Fruit fly (Drosophila melanogaster) whole organism, embryonic: ENCODE results near the gene CG7896.
A peak's percentile ranks its signal among the peaks of the same experiment; 100 is the strongest.

Experiments used
- Ada2b ChIP-seq: fragments of 200-800 bp; sonication (Bioruptor generic); IDR thresholded peaks from 2 replicates; pipeline ENCODE4 v1.3.6; 2022; ENCODE audit warnings: missing biosample characterization, missing genetic modification characterization
- Atf-2 ChIP-seq: fragments of 200-800 bp; sonication (Bioruptor generic); optimal IDR thresholded peaks from 2 replicates; lab custom pipeline; 2016; ENCODE audit warnings: missing biosample characterization, missing genetic modification characterization
- Bgb ChIP-seq: fragments of 200-800 bp; sonication (Bioruptor generic); IDR thresholded peaks from 2 replicates; pipeline ENCODE4 v1.3.6; 2022; ENCODE audit warnings: missing biosample characterization, missing genetic modification characterization; ENCODE audit not compliant: partially characterized antibody
- CG11456 ChIP-seq: fragments of 200-800 bp; sonication (Bioruptor generic); IDR thresholded peaks from 3 replicates; pipeline ENCODE4 v1.3.6; 2022; ENCODE audit warnings: missing biosample characterization, missing genetic modification characterization
- CG11504 ChIP-seq: fragments of 200-800 bp; sonication (Bioruptor generic); optimal IDR thresholded peaks from 3 replicates; lab custom pipeline; 2019; ENCODE audit warnings: missing biosample characterization, mild to moderate bottlenecking, missing genetic modification characterization, moderate library complexity
- CG12155 ChIP-seq: fragments of 200-800 bp; sonication (Bioruptor generic); optimal IDR thresholded peaks from 3 replicates; lab custom pipeline; 2016; ENCODE audit warnings: missing biosample characterization, missing genetic modification characterization
- CG12236 ChIP-seq: fragments of 200-800 bp; sonication (Bioruptor generic); optimal IDR thresholded peaks from 2 replicates; lab custom pipeline; 2016; ENCODE audit warnings: missing biosample characterization, missing genetic modification characterization
- CG1529 ChIP-seq: fragments of 200-800 bp; sonication (Bioruptor generic); optimal IDR thresholded peaks from 3 replicates; lab custom pipeline; 2018; ENCODE audit warnings: missing biosample characterization, missing genetic modification characterization
- CG15479 ChIP-seq: fragments of 200-800 bp; sonication (Bioruptor generic); optimal IDR thresholded peaks from 3 replicates; lab custom pipeline; 2019; ENCODE audit warnings: missing biosample characterization, mild to moderate bottlenecking, missing genetic modification characterization, moderate library complexity
- CG16815 ChIP-seq: fragments of 200-800 bp; sonication (Bioruptor generic); optimal IDR thresholded peaks from 3 replicates; lab custom pipeline; 2017; ENCODE audit warnings: missing biosample characterization, mild to moderate bottlenecking, missing genetic modification characterization
- CG17385 ChIP-seq: fragments of 200-800 bp; sonication (Bioruptor generic); optimal IDR thresholded peaks from 3 replicates; lab custom pipeline; 2018; ENCODE audit warnings: missing biosample characterization, mild to moderate bottlenecking, missing genetic modification characterization
- CG17829 ChIP-seq: fragments of 200-800 bp; optimal IDR thresholded peaks from 2 replicates; lab custom pipeline; 2019; ENCODE audit warnings: missing biosample characterization, mild to moderate bottlenecking, missing genetic modification characterization, moderate library complexity
- CG2120 ChIP-seq: fragments of 200-800 bp; sonication (Bioruptor generic); optimal IDR thresholded peaks from 3 replicates; lab custom pipeline; 2016; ENCODE audit warnings: missing biosample characterization, missing genetic modification characterization
- CG2129 ChIP-seq: fragments of 200-800 bp; sonication (Bioruptor generic); IDR thresholded peaks from 2 replicates; pipeline ENCODE4 v1.3.6; 2022; ENCODE audit warnings: missing biosample characterization, missing genetic modification characterization; ENCODE audit not compliant: partially characterized antibody
- CG31224 ChIP-seq: fragments of 200-800 bp; sonication (Bioruptor generic); IDR thresholded peaks from 2 replicates; pipeline ENCODE4 v1.3.6; 2022; ENCODE audit warnings: missing biosample characterization, missing genetic modification characterization
- CG4617 ChIP-seq: fragments of 200-800 bp; sonication (Bioruptor generic); optimal IDR thresholded peaks from 3 replicates; lab custom pipeline; 2016; ENCODE audit warnings: missing biosample characterization, missing genetic modification characterization, borderline replicate concordance
- CG5245 ChIP-seq: fragments of 200-800 bp; sonication (Bioruptor generic); optimal IDR thresholded peaks from 3 replicates; lab custom pipeline; 2016; ENCODE audit warnings: missing biosample characterization, missing genetic modification characterization
- CG8944 ChIP-seq: fragments of 200-800 bp; sonication (Bioruptor generic); optimal IDR thresholded peaks from 3 replicates; lab custom pipeline; 2016; ENCODE audit warnings: missing biosample characterization, missing genetic modification characterization
- Dip2 ChIP-seq: fragments of 200-800 bp; sonication (Bioruptor generic); IDR thresholded peaks from 2 replicates; pipeline ENCODE4 v1.3.6; 2022; ENCODE audit warnings: missing biosample characterization, missing genetic modification characterization
- Dip3 ChIP-seq: fragments of 200-800 bp; sonication (Bioruptor generic); optimal IDR thresholded peaks from 3 replicates; lab custom pipeline; 2016; ENCODE audit warnings: missing biosample characterization, missing genetic modification characterization
- Doc2 ChIP-seq: fragments of 200-800 bp; sonication (Bioruptor generic); IDR thresholded peaks from 2 replicates; pipeline ENCODE4 v1.3.6; 2022; ENCODE audit warnings: missing biosample characterization, missing genetic modification characterization
- Dref ChIP-seq: fragments of 200-800 bp; sonication (Bioruptor generic); IDR thresholded peaks from 2 replicates; pipeline ENCODE4 v1.3.6; 2022; ENCODE audit warnings: missing biosample characterization, missing genetic modification characterization
- GATAe ChIP-seq: fragments of 200-800 bp; sonication (Bioruptor generic); conservative IDR thresholded peaks from 2 replicates; pipeline ENCODE4 v1.3.6; 2022; ENCODE audit warnings: missing biosample characterization, missing genetic modification characterization
- H2.0 ChIP-seq: fragments of 200-800 bp; sonication (Bioruptor generic); IDR thresholded peaks from 2 replicates; pipeline ENCODE4 v1.3.6; 2022; ENCODE audit warnings: missing biosample characterization, missing genetic modification characterization
- Hsf ChIP-seq: fragments of 200-800 bp; sonication (Bioruptor generic); optimal IDR thresholded peaks from 3 replicates; lab custom pipeline; 2016; ENCODE audit warnings: missing biosample characterization, missing genetic modification characterization
- NC2β ChIP-seq: fragments of 200-800 bp; sonication (Bioruptor generic); optimal IDR thresholded peaks from 2 replicates; lab custom pipeline; 2016; ENCODE audit warnings: missing biosample characterization, missing genetic modification characterization
- Neu2 ChIP-seq: fragments of 200-800 bp; sonication (Bioruptor generic); optimal IDR thresholded peaks from 3 replicates; lab custom pipeline; 2016; ENCODE audit warnings: missing biosample characterization, missing genetic modification characterization, borderline replicate concordance
- Oli ChIP-seq: fragments of 200-800 bp; sonication (Bioruptor generic); optimal IDR thresholded peaks from 2 replicates; lab custom pipeline; 2018; ENCODE audit warnings: missing biosample characterization, mild to moderate bottlenecking, missing genetic modification characterization, moderate library complexity
- Opbp ChIP-seq: fragments of 200-800 bp; sonication (Bioruptor generic); IDR thresholded peaks from 3 replicates; pipeline ENCODE4 v1.3.6; 2022; ENCODE audit warnings: missing biosample characterization, missing genetic modification characterization; ENCODE audit not compliant: partially characterized antibody
- Sox100B ChIP-seq: fragments of 200-800 bp; sonication (Bioruptor generic); optimal IDR thresholded peaks from 3 replicates; lab custom pipeline; 2018; ENCODE audit warnings: missing biosample characterization, mild to moderate bottlenecking, missing genetic modification characterization
- Trl ChIP-seq, 3 experiments: fragments of >200 bp in 2 of 3; fragments of 200-800 bp in 1 of 3; sonication (Bioruptor generic) in 1 of 3; optimal IDR thresholded peaks; 2 replicates in 1 of 3; 3 replicates in 2 of 3; lab custom pipeline; 2016 to 2017; ENCODE audit warnings: missing biosample characterization in 1 of 3, missing genetic modification characterization in 1 of 3
- Xbp1 ChIP-seq: fragments of 200-800 bp; sonication (Bioruptor generic); optimal IDR thresholded peaks from 3 replicates; lab custom pipeline; 2016; ENCODE audit warnings: missing biosample characterization, mild to moderate bottlenecking, missing genetic modification characterization
- amos ChIP-seq: fragments of 200-800 bp; sonication (Bioruptor generic); IDR thresholded peaks from 2 replicates; pipeline ENCODE4 v1.3.6; 2022; ENCODE audit warnings: missing biosample characterization, missing genetic modification characterization; ENCODE audit not compliant: partially characterized antibody
- ato ChIP-seq: fragments of 200-800 bp; sonication (Bioruptor generic); IDR thresholded peaks from 2 replicates; pipeline ENCODE4 v1.3.6; 2022; ENCODE audit warnings: missing biosample characterization, missing genetic modification characterization; ENCODE audit not compliant: partially characterized antibody
- chif ChIP-seq, 2 experiments: fragments of 200-800 bp; sonication (Bioruptor generic); optimal IDR thresholded peaks; 3 replicates each; lab custom pipeline; 2016; ENCODE audit warnings: missing biosample characterization in 2 of 2, missing genetic modification characterization in 2 of 2
- dati ChIP-seq: fragments of 200-800 bp; sonication (Bioruptor generic); IDR thresholded peaks from 2 replicates; pipeline ENCODE4 v1.3.6; 2022; ENCODE audit warnings: missing biosample characterization, missing genetic modification characterization
- fd3F ChIP-seq: fragments of 200-800 bp; sonication (Bioruptor generic); optimal IDR thresholded peaks from 2 replicates; lab custom pipeline; 2018; ENCODE audit warnings: missing biosample characterization, mild to moderate bottlenecking, missing genetic modification characterization, moderate library complexity
- fd96Cb ChIP-seq: fragments of 200-800 bp; sonication (Bioruptor generic); optimal IDR thresholded peaks from 2 replicates; lab custom pipeline; 2018; ENCODE audit warnings: missing biosample characterization, mild to moderate bottlenecking, missing genetic modification characterization, moderate library complexity
- gfzf ChIP-seq: fragments of 200-800 bp; sonication (Bioruptor generic); optimal IDR thresholded peaks from 2 replicates; lab custom pipeline; 2016; ENCODE audit warnings: missing biosample characterization, mild to moderate bottlenecking, missing genetic modification characterization, moderate library complexity
- grn ChIP-seq: fragments of 200-800 bp; sonication (Bioruptor generic); optimal IDR thresholded peaks from 3 replicates; lab custom pipeline; 2017; ENCODE audit warnings: missing biosample characterization, missing genetic modification characterization
- gt ChIP-seq: fragments of 200-800 bp; sonication (Bioruptor generic); IDR thresholded peaks from 2 replicates; pipeline ENCODE4 v1.3.6; 2022; ENCODE audit warnings: missing biosample characterization, missing genetic modification characterization
- hth ChIP-seq: fragments of >200 bp; optimal IDR thresholded peaks from 2 replicates; lab custom pipeline; 2017; ENCODE audit warnings: inconsistent platforms
- mld ChIP-seq: fragments of 200-800 bp; sonication (Bioruptor generic); IDR thresholded peaks from 3 replicates; pipeline ENCODE4 v1.3.6; 2022; ENCODE audit warnings: missing biosample characterization, missing genetic modification characterization; ENCODE audit not compliant: partially characterized antibody
- nau ChIP-seq: fragments of 200-800 bp; sonication (Bioruptor generic); optimal IDR thresholded peaks from 3 replicates; lab custom pipeline; 2017; ENCODE audit warnings: missing biosample characterization, mild to moderate bottlenecking, missing genetic modification characterization, missing genetic modification reagents
- ssp ChIP-seq: fragments of 200-800 bp; sonication (Bioruptor generic); IDR thresholded peaks from 2 replicates; pipeline ENCODE4 v1.3.6; 2022; ENCODE audit warnings: missing biosample characterization, missing genetic modification characterization
- sug ChIP-seq: fragments of 200-800 bp; optimal IDR thresholded peaks from 2 replicates; lab custom pipeline; 2019; ENCODE audit warnings: missing biosample characterization, mild to moderate bottlenecking, missing genetic modification characterization, moderate library complexity
- tin ChIP-seq: fragments of 200-800 bp; sonication (Bioruptor generic); optimal IDR thresholded peaks from 3 replicates; lab custom pipeline; 2016; ENCODE audit warnings: missing biosample characterization, missing genetic modification characterization
- tna ChIP-seq: fragments of 200-800 bp; sonication (Bioruptor generic); IDR thresholded peaks from 2 replicates; pipeline ENCODE4 v1.3.6; 2022; ENCODE audit warnings: missing biosample characterization, missing genetic modification characterization; ENCODE audit not compliant: partially characterized antibody
- z ChIP-seq: fragments of 200-800 bp; sonication (Bioruptor generic); IDR thresholded peaks from 3 replicates; pipeline ENCODE4 v1.3.6; 2022; ENCODE audit warnings: missing biosample characterization, missing genetic modification characterization
- zfh2 ChIP-seq: fragments of 200-800 bp; sonication (Bioruptor generic); optimal IDR thresholded peaks from 2 replicates; lab custom pipeline; 2016; ENCODE audit warnings: missing biosample characterization, missing genetic modification characterization

CG7896 gene

DNA sequence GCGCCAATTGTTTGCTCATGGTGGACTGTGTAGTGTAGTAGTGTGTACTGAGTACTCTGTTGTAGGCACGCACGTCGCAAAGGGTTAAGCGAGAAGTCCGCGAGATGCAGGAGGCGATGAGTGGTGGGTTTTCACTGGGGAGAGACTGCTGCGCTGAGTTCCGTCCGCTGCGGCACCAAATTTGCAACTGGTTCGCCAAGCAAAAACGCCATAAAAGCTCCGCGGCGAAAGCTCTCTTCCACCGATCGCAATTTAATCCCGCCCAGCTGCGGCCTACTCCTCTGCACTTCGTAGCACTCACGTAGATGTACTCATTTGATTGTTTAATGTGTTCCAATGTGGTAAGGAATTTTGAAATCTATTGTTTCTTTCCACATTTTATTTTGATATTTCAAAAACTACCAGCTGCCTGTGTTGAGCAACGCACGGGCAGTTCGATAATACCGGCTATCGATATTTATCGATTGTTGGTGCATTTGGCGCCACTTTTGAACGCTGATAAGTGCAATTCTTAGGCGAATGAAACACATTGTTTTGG, 31.8 kb downstream of the CG7896 start, which contains the start of gene CG7920 (continued):
- TF ChIP-seq ato (GFP tag; lab: Robert Waterston, UW) (peak; percentile 61; the same call in 1 of the 2 replicates), CG31224 (GFP tag; lab: Robert Waterston, UW) (no peak), CG12236 (GFP tag; lab: Kevin White, UChicago) (no peak), CG8944 (GFP tag; lab: Kevin White, UChicago) (no peak), gfzf (GFP tag; lab: Kevin White, UChicago) (peak; percentile 48), amos (peak; percentile 81), Dip3 (GFP tag; lab: Kevin White, UChicago) (no peak), NC2β (GFP tag; lab: Kevin White, UChicago) (no peak), hth (lab: Kevin White, UChicago) (no peak), mld (GFP tag; lab: Robert Waterston, UW) (peak; percentile 13; the same call in 1 of the 3 replicates), grn (GFP tag; lab: Kevin White, UChicago) (no peak), H2.0 (GFP tag; lab: Robert Waterston, UW) (no peak), z (GFP tag; lab: Robert Waterston, UW) (0 out of 3 replicates have a peak, but pooled peaks have one; percentile 53), CG17829 (tag; lab: Kevin White, UChicago) (peak; percentile 41), fd96Cb (tag; lab: Kevin White, UChicago) (no peak), CG2129 (GFP tag; lab: Robert Waterston, UW) (peak; percentile 40), nau (GFP tag; lab: Kevin White, UChicago) (peak; percentile 12), ssp (GFP tag; lab: Robert Waterston, UW) (no peak), Sox100B (GFP tag; lab: Kevin White, UChicago) (no peak), Trl (optimal IDR thresholded peaks at IDR 0.05; lab: Kevin White, UChicago) (no peak), Trl (GFP tag; optimal IDR thresholded peaks at IDR 0.05; lab: Kevin White, UChicago) (no peak), Oli (tag; lab: Kevin White, UChicago) (no peak), CG1529 (GFP tag; lab: Kevin White, UChicago) (no peak), CG17385 (GFP tag; lab: Kevin White, UChicago) (no peak), CG11504 (no peak), fd3F (GFP tag; lab: Kevin White, UChicago) (no peak), chif (GFP tag; optimal IDR thresholded peaks at IDR 0.05; lab: Kevin White, UChicago) (no peak), Xbp1 (GFP tag; lab: Kevin White, UChicago) (peak; percentile 19), CG12155 (GFP tag; lab: Kevin White, UChicago) (no peak), CG11456 (GFP tag; lab: Robert Waterston, UW) (no peak), gt (GFP tag; lab: Robert Waterston, UW) (no peak), tin (GFP tag; lab: Kevin White, UChicago) (peak; percentile 9), Doc2 (GFP tag; lab: Robert Waterston, UW) (no peak), zfh2 (GFP tag; lab: Kevin White, UChicago) (peak; percentile 51), CG4617 (GFP tag; lab: Kevin White, UChicago) (no peak), CG15479 (GFP tag; lab: Kevin White, UChicago) (no peak), Atf-2 (GFP tag; lab: Kevin White, UChicago) (no peak), Ada2b (GFP tag; lab: Robert Waterston, UW) (no peak), Opbp (GFP tag; lab: Robert Waterston, UW) (peak; percentile 75), sug (no peak), Hsf (no peak), CG2120 (GFP tag; lab: Kevin White, UChicago) (peak; percentile 54), Bgb (GFP tag; lab: Robert Waterston, UW) (peak; percentile 79), CG5245 (GFP tag; lab: Kevin White, UChicago) (no peak), CG16815 (GFP tag; lab: Kevin White, UChicago) (no peak), Dref (peak; percentile 91), GATAe (GFP tag; lab: Robert Waterston, UW) (no peak), dati (GFP tag; lab: Robert Waterston, UW) (no peak), Dip2 (GFP tag; lab: Robert Waterston, UW) (no peak), tna (no peak; the same call in 1 of the 2 replicates), Neu2 (no peak)
